Worm (Caenorhabditis elegans) whole organism, young adult: ENCODE measurements around the gene ZK185.1.

ENCODE experiments used
- B0336.3 ChIP-seq: fragments of 200-800 bp; sonication (Bioruptor generic); IDR thresholded peaks from 2 replicates; pipeline ENCODE4 v1.3.6; 2022; ENCODE audit warnings: missing genetic modification characterization, missing compliant biosample characterization
- F10E7.11 ChIP-seq: sonication (generic microtip); optimal IDR thresholded peaks from 2 replicates; lab custom pipeline; 2017; ENCODE audit warnings: mild to moderate bottlenecking, missing genetic modification characterization, moderate library complexity, missing compliant biosample characterization
- F23B12.7 ChIP-seq: sonication (generic microtip); optimal IDR thresholded peaks from 2 replicates; lab custom pipeline; 2017; ENCODE audit warnings: missing genetic modification characterization, mild to moderate bottlenecking, missing compliant biosample characterization, antibody characterized with exemption, moderate library complexity; ENCODE audit not compliant: insufficient read depth
- F57C9.4 ChIP-seq: sonication (generic microtip); optimal IDR thresholded peaks from 2 replicates; lab custom pipeline; 2017; ENCODE audit warnings: mild to moderate bottlenecking, missing genetic modification characterization, missing compliant biosample characterization
- Y53F4B.3 ChIP-seq: fragments of 200-800 bp; sonication (Bioruptor generic); IDR thresholded peaks from 2 replicates; pipeline ENCODE4 v1.3.6; 2022; ENCODE audit warnings: missing genetic modification reagents, missing genetic modification characterization, missing compliant biosample characterization
- aptf-2 ChIP-seq: fragments of 200-800 bp; sonication (Bioruptor generic); conservative IDR thresholded peaks from 2 replicates; pipeline ENCODE4 v1.3.6; 2022; ENCODE audit warnings: missing genetic modification reagents, missing genetic modification characterization, missing compliant biosample characterization
- atf-7 ChIP-seq: sonication (generic microtip); optimal IDR thresholded peaks from 2 replicates; lab custom pipeline; 2017; ENCODE audit warnings: mild to moderate bottlenecking, missing genetic modification characterization, missing compliant biosample characterization
- bed-1 ChIP-seq: fragments of 200-800 bp; sonication (Bioruptor generic); IDR thresholded peaks from 2 replicates; pipeline ENCODE4 v1.3.6; 2022; ENCODE audit warnings: missing genetic modification reagents, missing genetic modification characterization, missing compliant biosample characterization
- cebp-1 ChIP-seq, 2 experiments: fragments of 200-800 bp in 1 of 2; sonication (Bioruptor generic) in 1 of 2; sonication (generic microtip) in 1 of 2; IDR thresholded peaks in 1 of 2; optimal IDR thresholded peaks in 1 of 2; 2 replicates each; pipeline versions ENCODE4 v1.3.6 to Lab custom; 2017 to 2022; ENCODE audit warnings: missing compliant biosample characterization in 2 of 2, missing genetic modification characterization in 2 of 2, mild to moderate bottlenecking in 1 of 2, missing genetic modification reagents in 1 of 2, moderate library complexity in 1 of 2
- ceh-40 ChIP-seq: fragments of 200-800 bp; sonication (Bioruptor generic); IDR thresholded peaks from 2 replicates; pipeline ENCODE4 v1.3.6; 2022; ENCODE audit warnings: missing genetic modification characterization, missing compliant biosample characterization
- ceh-58 ChIP-seq: fragments of 200-800 bp; sonication (Bioruptor generic); IDR thresholded peaks from 2 replicates; pipeline ENCODE4 v1.3.6; 2022; ENCODE audit warnings: missing genetic modification characterization, missing compliant biosample characterization
- ceh-79 ChIP-seq: sonication (generic microtip); optimal IDR thresholded peaks from 2 replicates; lab custom pipeline; 2017; ENCODE audit warnings: mild to moderate bottlenecking, missing genetic modification characterization, missing compliant biosample characterization
- chd-7 ChIP-seq: sonication (generic microtip); optimal IDR thresholded peaks from 2 replicates; lab custom pipeline; 2016; ENCODE audit warnings: mild to moderate bottlenecking, missing genetic modification characterization, moderate library complexity, missing compliant biosample characterization
- dpl-1 ChIP-seq: fragments of 150-350 bp; optimal IDR thresholded peaks from 2 replicates; lab custom pipeline; 2014; ENCODE audit warnings: missing biosample characterization, missing genetic modification reagents, missing genetic modification characterization
- egrh-3 ChIP-seq: fragments of 200-800 bp; sonication (Bioruptor generic); IDR thresholded peaks from 2 replicates; pipeline ENCODE4 v1.3.6; 2022; ENCODE audit warnings: missing genetic modification reagents, missing genetic modification characterization, missing compliant biosample characterization
- gei-17 ChIP-seq: fragments of 200-800 bp; sonication (Bioruptor generic); optimal IDR thresholded peaks from 2 replicates; lab custom pipeline; 2018; ENCODE audit warnings: mild to moderate bottlenecking, missing genetic modification characterization, missing compliant biosample characterization
- hmg-1.2 ChIP-seq: fragments of 200-800 bp; sonication (Bioruptor generic); IDR thresholded peaks from 2 replicates; pipeline ENCODE4 v1.3.6; 2022; ENCODE audit warnings: missing genetic modification reagents, missing genetic modification characterization, missing compliant biosample characterization
- hmg-20 ChIP-seq: fragments of 200-800 bp; sonication (Bioruptor generic); IDR thresholded peaks from 2 replicates; pipeline ENCODE4 v1.3.6; 2022; ENCODE audit warnings: missing genetic modification reagents, missing genetic modification characterization, missing compliant biosample characterization
- hrde-1 ChIP-seq: sonication (generic microtip); optimal IDR thresholded peaks from 2 replicates; lab custom pipeline; 2016; ENCODE audit warnings: missing genetic modification characterization, mild to moderate bottlenecking, missing compliant biosample characterization, moderate library complexity, missing genotype, missing genetic modification reagents, borderline replicate concordance
- hsf-1 ChIP-seq: fragments of 200-800 bp; sonication (Bioruptor generic); IDR thresholded peaks from 2 replicates; pipeline ENCODE4 v1.3.6; 2022; ENCODE audit warnings: missing genetic modification reagents, missing genetic modification characterization, missing compliant biosample characterization
- lin-35 ChIP-seq, 3 experiments: fragments of 150-350 bp in 2 of 3; sonication (generic microtip) in 1 of 3; optimal IDR thresholded peaks; 2 replicates each; lab custom pipeline; 2014 to 2018; ENCODE audit warnings: missing biosample characterization in 3 of 3, missing genetic modification characterization in 3 of 3, missing genetic modification reagents in 3 of 3
- lsl-1 ChIP-seq: fragments of 200-800 bp; sonication (Bioruptor generic); optimal IDR thresholded peaks from 2 replicates; lab custom pipeline; 2018; ENCODE audit warnings: mild to moderate bottlenecking, missing genetic modification characterization, moderate library complexity, missing compliant biosample characterization
- madf-3 ChIP-seq: fragments of 200-800 bp; sonication (Bioruptor generic); IDR thresholded peaks from 2 replicates; pipeline ENCODE4 v1.3.6; 2022; ENCODE audit warnings: missing genetic modification reagents, missing genetic modification characterization, missing compliant biosample characterization
- nfya-2 ChIP-seq: fragments of 200-800 bp; sonication (Bioruptor generic); IDR thresholded peaks from 2 replicates; pipeline ENCODE4 v1.3.6; 2022; ENCODE audit warnings: missing genetic modification reagents, missing genetic modification characterization, missing compliant biosample characterization
- nhr-80 ChIP-seq: sonication (generic microtip); optimal IDR thresholded peaks from 2 replicates; lab custom pipeline; 2016; ENCODE audit warnings: missing genetic modification characterization, missing compliant biosample characterization
- pbrm-1 ChIP-seq: fragments of 200-800 bp; sonication (Bioruptor generic); IDR thresholded peaks from 2 replicates; pipeline ENCODE4 v1.3.6; 2022; ENCODE audit warnings: missing genetic modification reagents, missing genetic modification characterization, missing compliant biosample characterization
- pha-4 ChIP-seq: fragments of 150-350 bp; sonication (generic microtip); optimal IDR thresholded peaks from 2 replicates; lab custom pipeline; 2014; ENCODE audit warnings: missing biosample characterization, missing genetic modification reagents, missing genetic modification characterization
- somi-1 ChIP-seq: fragments of 200-800 bp; sonication (Bioruptor generic); optimal IDR thresholded peaks from 2 replicates; lab custom pipeline; 2018; ENCODE audit warnings: mild to moderate bottlenecking, missing genetic modification characterization, missing compliant biosample characterization
- tbp1 ChIP-seq: fragments of 200-800 bp; sonication (Bioruptor generic); optimal IDR thresholded peaks from 2 replicates; lab custom pipeline; 2018; ENCODE audit warnings: mild to moderate bottlenecking, missing genetic modification characterization, missing compliant biosample characterization
- tbx-9 ChIP-seq: sonication (generic microtip); optimal IDR thresholded peaks from 2 replicates; lab custom pipeline; 2016; ENCODE audit warnings: borderline replicate concordance, missing genetic modification characterization, inconsistent platforms, missing compliant biosample characterization
- unc-62 ChIP-seq: fragments of 150-350 bp; optimal IDR thresholded peaks from 2 replicates; lab custom pipeline; 2014; ENCODE audit warnings: missing biosample characterization, missing genetic modification reagents, missing genetic modification characterization
- xnd-1 ChIP-seq: sonication (generic microtip); optimal IDR thresholded peaks from 2 replicates; lab custom pipeline; 2016; ENCODE audit warnings: missing genotype, missing genetic modification reagents, missing genetic modification characterization, missing compliant biosample characterization
- zfh-2 ChIP-seq: fragments of 200-800 bp; sonication (Bioruptor generic); conservative IDR thresholded peaks from 2 replicates; pipeline ENCODE4 v1.3.6; 2022; ENCODE audit warnings: missing genetic modification reagents, missing genetic modification characterization, missing compliant biosample characterization
- ztf-18 ChIP-seq: sonication (generic microtip); optimal IDR thresholded peaks from 2 replicates; lab custom pipeline; 2016; ENCODE audit warnings: missing genotype, mild to moderate bottlenecking, missing genetic modification characterization, missing compliant biosample characterization
- ztf-3 ChIP-seq: fragments of 200-800 bp; sonication (Bioruptor generic); optimal IDR thresholded peaks from 2 replicates; lab custom pipeline; 2018; ENCODE audit warnings: mild to moderate bottlenecking, missing genetic modification characterization, missing compliant biosample characterization

The ZK185.1 gene

DNA sequence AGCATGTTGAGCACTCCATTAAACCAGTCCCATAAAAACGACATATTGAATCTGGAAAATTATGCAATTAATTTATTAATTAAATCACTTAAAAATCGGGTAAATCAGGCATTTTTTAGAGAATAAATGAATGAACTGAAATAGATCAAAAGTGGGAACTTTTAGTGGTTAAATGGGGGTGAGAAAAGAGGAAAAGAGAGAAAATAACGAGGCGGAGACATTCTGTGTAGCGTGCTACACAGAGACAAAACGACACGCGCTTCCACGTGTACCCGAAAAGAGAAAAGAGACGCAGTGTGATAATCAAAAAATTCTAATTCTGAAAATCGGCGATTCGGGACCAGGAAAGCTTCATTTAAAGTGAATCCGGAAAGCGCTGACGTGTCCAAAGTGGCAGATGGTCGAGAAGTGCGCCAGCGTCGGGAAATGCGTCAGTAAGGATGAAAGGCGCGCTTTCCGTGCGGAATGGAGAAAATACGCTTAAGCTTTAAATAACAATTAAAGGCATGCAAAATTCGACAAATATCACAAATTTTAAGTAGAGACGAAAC lies 35.0 kb upstream of the ZK185.1 start, which contains the start of gene sar-1 (continued):
- TF ChIP-seq ceh-79 (tag; lab: Kevin White, UChicago): no peak
- no peak for TF ChIP-seq ztf-3 (GFP tag; lab: Kevin White, UChicago)
- TF ChIP-seq pbrm-1 (GFP tag; lab: Robert Waterston, UW): peak; percentile 79
- TF ChIP-seq somi-1: no peak
- TF ChIP-seq ztf-18 (tag; lab: Kevin White, UChicago): peak; percentile 97
- TF ChIP-seq unc-62: no peak
- TF ChIP-seq hrde-1 (tag; lab: Kevin White, UChicago): no peak
- no peak for TF ChIP-seq F57C9.4
- peak; percentile 61 for TF ChIP-seq lsl-1 (GFP tag; lab: Kevin White, UChicago)
- peak; percentile 74 for TF ChIP-seq B0336.3
- peak; percentile 61; the same call in 1 of the 2 replicates for TF ChIP-seq hsf-1
- TF ChIP-seq hmg-20 (GFP tag; lab: Robert Waterston, UW): peak; percentile 67
- peak; percentile 17 for TF ChIP-seq dpl-1 (GFP tag; lab: Kevin White, UChicago)
- no peak for TF ChIP-seq bed-1 (GFP tag; lab: Robert Waterston, UW)
- peak; percentile 65 for TF ChIP-seq nhr-80 (tag; lab: Kevin White, UChicago)
- peak; percentile 59 for TF ChIP-seq tbp1 (GFP tag; lab: Kevin White, UChicago)
- no peak for TF ChIP-seq pha-4
- no peak for TF ChIP-seq gei-17 (GFP tag; lab: Kevin White, UChicago)
- TF ChIP-seq xnd-1 (tag; lab: Kevin White, UChicago): peak; percentile 58
- peak; percentile 21 for TF ChIP-seq atf-7 (tag; lab: Kevin White, UChicago)
- peak; percentile 8 for TF ChIP-seq F23B12.7 (tag; lab: Kevin White, UChicago)
- peak in 2 of 3 experiments; percentile 43 to 76 for TF ChIP-seq lin-35 (GFP tag; optimal IDR thresholded peaks at IDR 0.05; lab: Kevin White, UChicago)
- no peak for TF ChIP-seq tbx-9 (tag; lab: Kevin White, UChicago)
- no peak for TF ChIP-seq aptf-2 (GFP tag; lab: Robert Waterston, UW)
- peak; percentile 53 for TF ChIP-seq hmg-1.2 (GFP tag; lab: Robert Waterston, UW)
- TF ChIP-seq ceh-58: no peak
- TF ChIP-seq egrh-3 (GFP tag; lab: Robert Waterston, UW): no peak
- no peak for TF ChIP-seq F10E7.11
- peak; percentile 68 for TF ChIP-seq chd-7 (tag; lab: Kevin White, UChicago)
- no peak for TF ChIP-seq cebp-1 (GFP tag; IDR thresholded peaks at IDR 0.05; lab: Robert Waterston, UW)
- TF ChIP-seq cebp-1 (tag; optimal IDR thresholded peaks at IDR 0.05; lab: Kevin White, UChicago): peak; percentile 71

DNA sequence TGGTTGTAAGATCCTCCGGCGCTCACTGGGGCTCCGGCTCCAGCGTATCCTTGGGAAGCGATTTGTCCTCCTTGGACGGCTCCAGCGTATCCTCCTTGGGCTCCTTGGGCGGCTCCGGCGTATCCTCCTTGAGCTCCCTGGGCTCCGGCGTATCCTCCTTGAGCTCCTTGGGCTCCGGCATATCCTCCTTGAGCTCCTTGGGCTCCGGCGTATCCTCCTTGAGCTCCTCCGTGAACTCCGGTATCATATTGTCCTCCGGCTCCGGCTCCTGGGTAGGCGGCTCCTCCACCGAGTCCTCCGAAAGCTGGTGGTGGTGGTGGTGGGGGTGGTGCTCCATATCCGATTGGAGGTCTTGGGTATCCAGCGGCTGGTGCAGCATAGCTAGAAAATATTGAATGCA lies 31.9 kb upstream of the ZK185.1 start:
- TF ChIP-seq nfya-2: no peak
- peak; percentile 79 for TF ChIP-seq egrh-3 (GFP tag; lab: Robert Waterston, UW)
- no peak for TF ChIP-seq ceh-40
- TF ChIP-seq lin-35 (GFP tag; optimal IDR thresholded peaks at IDR 0.05; lab: Kevin White, UChicago): no peak
- TF ChIP-seq zfh-2 (GFP tag; lab: Robert Waterston, UW): peak; percentile 45

DNA sequence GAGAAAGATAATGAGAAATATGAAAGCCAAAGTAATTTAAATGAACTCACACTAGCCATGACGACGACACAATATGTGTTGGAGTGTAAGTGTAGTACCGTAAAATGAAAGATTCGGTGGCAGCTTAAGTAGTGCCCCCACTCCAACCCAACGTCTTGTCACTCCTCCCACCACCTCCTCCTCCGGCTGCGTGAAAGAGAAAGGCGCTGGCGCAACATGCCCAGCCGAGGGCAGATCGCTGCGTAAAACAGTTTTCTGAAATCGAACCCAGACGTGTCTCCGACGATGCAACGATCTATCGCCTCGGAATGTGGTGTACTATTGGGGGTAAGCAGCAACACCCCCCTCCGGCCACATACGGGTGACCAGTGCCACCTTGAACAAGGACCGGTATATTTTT lies 31.3 kb upstream of the ZK185.1 start, which contains the start of gene ZK180.5:
TSS of gene ZK180.5 (minus strand) at position 101 of the 400 bp plus-strand sequence.
- no peak for TF ChIP-seq Y53F4B.3 (GFP tag; lab: Robert Waterston, UW)
- TF ChIP-seq madf-3 (GFP tag; lab: Robert Waterston, UW): 0 out of 2 replicates have a peak, but pooled peaks have one; percentile 42
